Fruit fly (Drosophila melanogaster) whole organism, embryonic: ENCODE results near the gene Prp5.

Experiments
- CG10462 ChIP-seq: fragments of 200-800 bp; sonication (Bioruptor generic); optimal IDR thresholded peaks from 2 replicates; lab custom pipeline; 2016; ENCODE audit warnings: missing biosample characterization, missing genetic modification characterization
- CG11247 ChIP-seq: fragments of 200-800 bp; sonication (Bioruptor generic); IDR thresholded peaks from 2 replicates; pipeline ENCODE4 v1.3.6; 2022; ENCODE audit warnings: missing biosample characterization, missing genetic modification characterization
- CG1529 ChIP-seq: fragments of 200-800 bp; sonication (Bioruptor generic); optimal IDR thresholded peaks from 3 replicates; lab custom pipeline; 2018; ENCODE audit warnings: missing biosample characterization, missing genetic modification characterization
- CG8388 ChIP-seq: fragments of 200-800 bp; sonication (Bioruptor generic); optimal IDR thresholded peaks from 2 replicates; lab custom pipeline; 2019; ENCODE audit warnings: missing biosample characterization, mild to moderate bottlenecking, missing genetic modification characterization, moderate library complexity
- E2f2 ChIP-seq: fragments of 200-800 bp; sonication (Bioruptor generic); IDR thresholded peaks from 2 replicates; pipeline ENCODE4 v1.3.6; 2022; ENCODE audit warnings: missing biosample characterization, missing genetic modification characterization
- Ets65A ChIP-seq: fragments of 200-800 bp; sonication (Bioruptor generic); peaks from one replicate; lab custom pipeline; 2016; ENCODE audit warnings: missing biosample characterization, missing genetic modification characterization
- Hsf ChIP-seq: fragments of 200-800 bp; sonication (Bioruptor generic); optimal IDR thresholded peaks from 3 replicates; lab custom pipeline; 2016; ENCODE audit warnings: missing biosample characterization, missing genetic modification characterization
- MBD-R2 ChIP-seq: fragments of 200-800 bp; sonication (Bioruptor generic); IDR thresholded peaks from 2 replicates; pipeline ENCODE4 v1.3.6; 2022; ENCODE audit warnings: missing biosample characterization, missing genetic modification characterization
- NC2β ChIP-seq: fragments of 200-800 bp; sonication (Bioruptor generic); optimal IDR thresholded peaks from 2 replicates; lab custom pipeline; 2016; ENCODE audit warnings: missing biosample characterization, missing genetic modification characterization
- Ravus ChIP-seq: fragments of 200-800 bp; sonication (Bioruptor generic); IDR thresholded peaks from 2 replicates; pipeline ENCODE4 v1.3.6; 2022; ENCODE audit warnings: missing biosample characterization, missing genetic modification characterization
- bbx ChIP-seq: fragments of 200-800 bp; sonication (Bioruptor generic); IDR thresholded peaks from 2 replicates; pipeline ENCODE4 v1.3.6; 2022; ENCODE audit warnings: missing biosample characterization, missing genetic modification characterization; ENCODE audit not compliant: partially characterized antibody
- dmrt11E ChIP-seq: fragments of 200-800 bp; sonication (Bioruptor generic); optimal IDR thresholded peaks from 3 replicates; lab custom pipeline; 2018; ENCODE audit warnings: missing biosample characterization, mild to moderate bottlenecking, missing genetic modification characterization, moderate library complexity
- gro ChIP-seq: fragments of 200-800 bp; sonication (Bioruptor generic); optimal IDR thresholded peaks from 2 replicates; lab custom pipeline; 2016; ENCODE audit warnings: missing biosample characterization, missing genetic modification characterization
- peb ChIP-seq: fragments of 200-800 bp; sonication (Bioruptor generic); IDR thresholded peaks from 2 replicates; pipeline ENCODE4 v1.3.6; 2022; ENCODE audit warnings: missing biosample characterization, missing genetic modification characterization

- TF ChIP-seq Ravus (GFP tag; lab: Robert Waterston, UW) (no peak), CG11247 (GFP tag; lab: Robert Waterston, UW) (no peak), NC2β (GFP tag; lab: Kevin White, UChicago) (no peak), bbx (GFP tag; lab: Robert Waterston, UW) (no peak), MBD-R2 (no peak), gro (peak; percentile 35), CG1529 (GFP tag; lab: Kevin White, UChicago) (no peak), dmrt11E (no peak), peb (GFP tag; lab: Robert Waterston, UW) (no peak), CG8388 (GFP tag; lab: Kevin White, UChicago) (no peak), Ets65A (GFP tag; lab: Kevin White, UChicago) (no peak), E2f2 (GFP tag; lab: Robert Waterston, UW) (no peak), Hsf (GFP tag; lab: Kevin White, UChicago) (no peak), CG10462 (GFP tag; lab: Kevin White, UChicago) (no peak)
Measured at dm6 chrX:15305975-15306909, 38.7 kb upstream of the Prp5 start.
